Worm (Caenorhabditis elegans) whole organism, early embryonic: ENCODE measurements around the gene Y42G9A.1.

ENCODE experiments used
- B0310.2 ChIP-seq: sonication (generic microtip); optimal IDR thresholded peaks from 2 replicates; lab custom pipeline; 2016; ENCODE audit warnings: mild to moderate bottlenecking, missing genetic modification characterization, missing compliant biosample characterization
- F13C5.2 ChIP-seq: sonication (generic microtip); optimal IDR thresholded peaks from 2 replicates; lab custom pipeline; 2017; ENCODE audit warnings: mild to moderate bottlenecking, missing genetic modification characterization, inconsistent platforms, missing compliant biosample characterization
- aly-1 ChIP-seq: sonication (generic microtip); optimal IDR thresholded peaks from 2 replicates; lab custom pipeline; 2016; ENCODE audit warnings: missing genetic modification characterization, missing compliant biosample characterization
- ama-1 ChIP-seq: fragments of 150-350 bp; optimal IDR thresholded peaks from 2 replicates; lab custom pipeline; 2014
- flt-1 ChIP-seq: fragments of 200-800 bp; sonication (Bioruptor generic); IDR thresholded peaks from 2 replicates; pipeline ENCODE4 v1.3.6; 2022; ENCODE audit warnings: missing genetic modification characterization, missing compliant biosample characterization
- hmg-4 ChIP-seq: fragments of 200-800 bp; sonication (Bioruptor generic); optimal IDR thresholded peaks from 2 replicates; lab custom pipeline; 2018; ENCODE audit warnings: mild to moderate bottlenecking, missing genetic modification characterization, missing compliant biosample characterization
- sea-1 ChIP-seq: fragments of 200-800 bp; sonication (Bioruptor generic); conservative IDR thresholded peaks from 2 replicates; pipeline ENCODE4 v1.3.6; 2022; ENCODE audit warnings: missing genetic modification characterization, missing compliant biosample characterization
- tra-4 ChIP-seq: sonication (generic microtip); optimal IDR thresholded peaks from 2 replicates; lab custom pipeline; 2017; ENCODE audit warnings: missing genetic modification characterization, missing compliant biosample characterization

DNA sequence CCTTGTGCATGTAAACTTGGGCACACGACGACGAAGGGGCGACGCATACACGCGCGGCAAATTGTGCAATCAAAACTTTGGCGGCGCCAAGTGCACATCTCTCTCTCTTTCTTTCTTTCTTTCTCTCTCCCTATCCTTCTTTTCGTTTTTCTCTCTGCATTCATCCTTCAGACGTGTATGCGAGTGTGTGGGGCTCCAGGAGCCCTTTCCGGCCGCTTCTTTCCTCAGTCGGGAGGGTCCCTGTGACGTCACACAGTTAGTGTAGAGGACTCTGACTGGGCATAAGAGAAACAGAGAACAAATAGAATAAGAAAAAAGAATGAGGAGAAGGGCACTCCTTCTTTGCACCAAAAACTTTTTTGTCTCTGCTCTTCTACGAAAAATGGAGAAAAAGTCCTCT is 12.3 kb upstream of the Y42G9A.1 start:
- TF ChIP-seq sea-1 = no peak
- TF ChIP-seq F13C5.2 (tag; lab: Kevin White, UChicago) = no peak
- TF ChIP-seq ama-1 (lab: Kevin White, UChicago) = no peak
- no peak for TF ChIP-seq hmg-4 (GFP tag; lab: Kevin White, UChicago)
- TF ChIP-seq B0310.2 (tag; lab: Kevin White, UChicago) = no peak
- TF ChIP-seq aly-1 (tag; lab: Kevin White, UChicago) = no peak
- no peak for TF ChIP-seq flt-1 (GFP tag; lab: Robert Waterston, UW)
- no peak for TF ChIP-seq tra-4 (tag; lab: Kevin White, UChicago)
